Worm (Caenorhabditis elegans): ENCODE measurements around the gene lin-36.

DNA sequence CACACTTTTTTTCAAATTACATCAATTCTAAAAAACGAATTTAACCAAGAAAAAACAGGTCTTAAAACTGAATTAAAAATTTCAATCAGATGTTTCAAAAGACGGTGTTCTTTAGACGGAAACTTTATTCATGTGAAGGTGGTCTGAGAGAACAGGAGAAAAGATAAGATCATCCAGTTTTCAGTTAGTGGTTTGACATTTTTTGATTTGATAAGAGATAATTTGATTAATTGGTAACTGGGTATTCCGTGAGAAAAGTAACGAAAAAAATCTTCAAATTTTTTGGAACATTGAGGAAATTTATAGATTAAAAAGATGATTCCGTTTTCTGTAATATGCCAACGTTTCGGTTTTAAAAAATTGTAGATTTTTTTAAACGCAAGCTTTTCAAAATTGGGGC, 15.8 kb upstream of the lin-36 start:
- TF ChIP-seq unc-62 (GFP tag; optimal IDR thresholded peaks at IDR 0.05), result no peak
- no peak for TF ChIP-seq elt-3 (tag; optimal IDR thresholded peaks at IDR 0.05)
- TF ChIP-seq ztf-11 (tag; optimal IDR thresholded peaks at IDR 0.05), result no peak
- no peak for TF ChIP-seq snpc-4 (tag; optimal IDR thresholded peaks at IDR 0.05)
- no peak for TF ChIP-seq lin-13 (tag; optimal IDR thresholded peaks at IDR 0.05)
- TF ChIP-seq nhr-237 (tag; optimal IDR thresholded peaks at IDR 0.05), result no peak
- TF ChIP-seq M03D4.4 (tag; optimal IDR thresholded peaks at IDR 0.05), result no peak

All from whole organism, mixed stage, embryonic.